Worm (Caenorhabditis elegans) whole organism, mixed stage, embryonic: ENCODE results near the gene T04F3.5.

Experiments used
- M03D4.4 ChIP-seq: sonication (generic microtip); optimal IDR thresholded peaks from 2 replicates; lab custom pipeline; 2017; ENCODE audit warnings: mild to moderate bottlenecking, missing genetic modification characterization, missing compliant biosample characterization
- ces-1 ChIP-seq: fragments of 150-350 bp; optimal IDR thresholded peaks from 2 replicates; lab custom pipeline; 2014; ENCODE audit warnings: missing biosample characterization, missing genetic modification reagents, missing genetic modification characterization
- elt-1 ChIP-seq: sonication (generic microtip); optimal IDR thresholded peaks from 2 replicates; lab custom pipeline; 2017; ENCODE audit warnings: missing genetic modification characterization, mild to moderate bottlenecking, missing compliant biosample characterization, antibody characterized with exemption, moderate library complexity, borderline replicate concordance; ENCODE audit not compliant: insufficient read depth
- lin-13 ChIP-seq: fragments of 150-350 bp; optimal IDR thresholded peaks from 2 replicates; lab custom pipeline; 2014; ENCODE audit warnings: missing biosample characterization, missing genetic modification characterization
- mep-1 ChIP-seq: fragments of 150-350 bp; optimal IDR thresholded peaks from 2 replicates; lab custom pipeline; 2017; ENCODE audit warnings: missing biosample characterization, missing genetic modification reagents, missing genetic modification characterization, inconsistent platforms
- nhr-237 ChIP-seq: fragments of 150-350 bp; optimal IDR thresholded peaks from 2 replicates; lab custom pipeline; 2014; ENCODE audit warnings: missing biosample characterization, missing genetic modification characterization
- nhr-28 ChIP-seq: fragments of 150-350 bp; optimal IDR thresholded peaks from 2 replicates; lab custom pipeline; 2014; ENCODE audit warnings: missing biosample characterization, missing genetic modification characterization
- nhr-76 ChIP-seq: sonication (generic microtip); optimal IDR thresholded peaks from 2 replicates; lab custom pipeline; 2017; ENCODE audit warnings: missing biosample characterization, missing genetic modification characterization
- pha-4 ChIP-seq: fragments of 150-350 bp; optimal IDR thresholded peaks from 2 replicates; lab custom pipeline; 2018; ENCODE audit warnings: missing biosample characterization, missing genetic modification reagents, missing genetic modification characterization
- sem-2 ChIP-seq: fragments of 200-800 bp; sonication (Bioruptor generic); optimal IDR thresholded peaks from 2 replicates; lab custom pipeline; 2018; ENCODE audit warnings: mild to moderate bottlenecking, missing genetic modification characterization, missing compliant biosample characterization
- snpc-4 ChIP-seq: fragments of 150-350 bp; optimal IDR thresholded peaks from 2 replicates; lab custom pipeline; 2014; ENCODE audit warnings: missing biosample characterization, missing genetic modification characterization
- sptf-1 ChIP-seq: sonication (generic microtip); optimal IDR thresholded peaks from 2 replicates; lab custom pipeline; 2017; ENCODE audit warnings: mild to moderate bottlenecking, missing genetic modification characterization, moderate library complexity, missing compliant biosample characterization
- unc-39 ChIP-seq: fragments of 150-350 bp; optimal IDR thresholded peaks from 2 replicates; lab custom pipeline; 2014; ENCODE audit warnings: missing biosample characterization, missing genetic modification characterization
- ztf-11 ChIP-seq: fragments of 150-350 bp; optimal IDR thresholded peaks from 2 replicates; lab custom pipeline; 2014; ENCODE audit warnings: missing biosample characterization, missing genetic modification characterization

DNA sequence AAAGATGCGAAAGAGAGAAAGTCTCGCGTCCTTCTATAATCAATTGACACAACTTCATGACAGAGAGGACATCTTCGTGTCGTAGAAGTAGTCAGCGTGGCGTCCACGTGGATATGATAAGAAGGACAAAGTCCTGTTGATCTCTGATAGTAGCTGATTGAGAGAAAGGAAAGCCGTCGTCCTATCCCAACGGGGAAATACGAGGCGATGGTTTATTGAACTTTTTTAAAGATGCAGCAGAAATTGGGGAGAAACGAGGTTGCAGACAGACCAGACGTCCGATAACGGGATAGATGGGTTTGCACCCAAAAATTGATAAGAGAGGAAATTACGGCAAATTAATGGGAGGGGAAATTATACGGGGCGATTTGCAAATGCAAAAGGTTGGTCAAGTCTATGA, 42.0 kb downstream of the T04F3.5 start:
- TF ChIP-seq nhr-76 (tag; lab: Kevin White, UChicago) (no peak), lin-13 (tag; lab: Kevin White, UChicago) (no peak), ztf-11 (tag; lab: Kevin White, UChicago) (no peak), snpc-4 (no peak), ces-1 (GFP tag; lab: Kevin White, UChicago) (no peak), elt-1 (tag; lab: Kevin White, UChicago) (no peak), sptf-1 (no peak), mep-1 (tag; lab: Kevin White, UChicago) (no peak), unc-39 (tag; lab: Kevin White, UChicago) (no peak), M03D4.4 (tag; lab: Kevin White, UChicago) (no peak), nhr-28 (tag; lab: Kevin White, UChicago) (no peak), nhr-237 (tag; lab: Kevin White, UChicago) (no peak), sem-2 (no peak), pha-4 (tag; lab: Kevin White, UChicago) (no peak)
